Worm (Caenorhabditis elegans): ENCODE measurements around the gene vamp-7.

The vamp-7 gene

DNA sequence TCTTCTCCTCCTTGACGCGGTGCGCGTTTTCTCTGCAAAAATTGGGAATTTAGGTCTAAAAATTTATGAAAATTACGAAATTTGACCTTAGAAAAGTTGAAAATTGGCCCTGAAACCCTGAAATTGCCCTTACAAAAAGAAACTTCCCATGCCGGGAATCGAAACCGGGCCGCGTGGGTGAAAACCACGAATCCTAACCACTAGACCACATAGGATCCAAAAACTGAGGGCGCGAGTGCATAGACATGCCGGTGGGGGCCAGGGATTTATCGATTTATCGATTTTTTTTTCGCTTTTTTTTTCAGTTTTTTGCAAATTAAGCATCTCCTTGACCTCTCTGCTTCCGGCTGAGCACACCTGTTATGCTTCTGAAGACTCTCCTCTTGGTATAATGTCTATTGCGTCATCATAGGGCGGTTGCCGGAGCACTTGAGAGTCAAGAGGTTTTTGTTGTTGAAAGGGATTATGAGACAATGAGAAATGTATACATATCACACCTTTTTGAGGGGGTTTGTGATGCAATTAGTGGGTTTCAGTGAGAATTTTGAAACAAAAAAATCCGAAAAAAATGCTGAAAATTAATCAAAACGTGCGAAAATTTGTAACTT lies 31.9 kb downstream of the vamp-7 start (continued):
- no peak for TF ChIP-seq blmp-1 (tag; optimal IDR thresholded peaks at IDR 0.05; ENCODE audit: insufficient read depth)
- TF ChIP-seq aly-2 (tag; optimal IDR thresholded peaks at IDR 0.05) = no peak
- TF ChIP-seq nhr-237 (tag; optimal IDR thresholded peaks at IDR 0.05) = no peak
- TF ChIP-seq peb-1 (tag; optimal IDR thresholded peaks at IDR 0.05) = no peak

- TF ChIP-seq unc-55 (GFP tag; optimal IDR thresholded peaks at IDR 0.05) = peak; percentile 86
- TF ChIP-seq fos-1 (tag; optimal IDR thresholded peaks at IDR 0.05) = peak; percentile 33
- TF ChIP-seq gmeb-1 (tag; optimal IDR thresholded peaks at IDR 0.05) = peak; percentile 93
- no peak for TF ChIP-seq ceh-82 (tag; optimal IDR thresholded peaks at IDR 0.05)
- peak; percentile 85 for TF ChIP-seq lin-13 (GFP tag; optimal IDR thresholded peaks at IDR 0.05)
- TF ChIP-seq ztf-11 (tag; optimal IDR thresholded peaks at IDR 0.05) = no peak
- peak; percentile 31 for TF ChIP-seq nhr-77 (tag; optimal IDR thresholded peaks at IDR 0.05)
- TF ChIP-seq aly-2 (tag; optimal IDR thresholded peaks at IDR 0.05) = no peak
- TF ChIP-seq alr-1 (tag; optimal IDR thresholded peaks at IDR 0.05) = no peak
- TF ChIP-seq skn-1 (tag; optimal IDR thresholded peaks at IDR 0.05) = no peak
- TF ChIP-seq zag-1 (tag; optimal IDR thresholded peaks at IDR 0.05) = no peak
- TF ChIP-seq nhr-21 (tag; optimal IDR thresholded peaks at IDR 0.05) = peak; percentile 44
- TF ChIP-seq ceh-16 (tag; optimal IDR thresholded peaks at IDR 0.05) = no peak
- peak; percentile 62 for TF ChIP-seq nhr-129 (tag; optimal IDR thresholded peaks at IDR 0.05)
- peak; percentile 92 for TF ChIP-seq C34F6.9 (tag; optimal IDR thresholded peaks at IDR 0.05)
- no peak for TF ChIP-seq elt-1 (tag; optimal IDR thresholded peaks at IDR 0.05)
- TF ChIP-seq nhr-10 (tag; optimal IDR thresholded peaks at IDR 0.05) = no peak
- peak; percentile 70 for TF ChIP-seq sma-9 (GFP tag; optimal IDR thresholded peaks at IDR 0.05)
- TF ChIP-seq sma-9 (tag; optimal IDR thresholded peaks at IDR 0.05) = no peak
- TF ChIP-seq ZK546.5 (tag; optimal IDR thresholded peaks at IDR 0.05) = peak; percentile 0
- TF ChIP-seq mbf-1 (tag; optimal IDR thresholded peaks at IDR 0.05) = no peak
- TF ChIP-seq F13H6.1 (tag; optimal IDR thresholded peaks at IDR 0.05) = peak; percentile 67
- TF ChIP-seq mab-5 (tag; optimal IDR thresholded peaks at IDR 0.05) = peak; percentile 75
- TF ChIP-seq unc-62 (GFP tag; optimal IDR thresholded peaks at IDR 0.05) = no peak
- peak; percentile 38 for TF ChIP-seq sem-4 (tag; optimal IDR thresholded peaks at IDR 0.05)
- TF ChIP-seq dmd-4 (tag; optimal IDR thresholded peaks at IDR 0.05) = no peak
- no peak for TF ChIP-seq ztf-4 (tag; optimal IDR thresholded peaks at IDR 0.05)
- TF ChIP-seq nhr-237 (tag; optimal IDR thresholded peaks at IDR 0.05) = no peak
- peak in 1 of 2 experiments; percentile 9 for TF ChIP-seq mdl-1 (tag; optimal IDR thresholded peaks at IDR 0.05)
- peak; percentile 88 to 90 for TF ChIP-seq lsy-2 (tag; optimal IDR thresholded peaks at IDR 0.05)
- no peak for TF ChIP-seq unc-39 (tag; optimal IDR thresholded peaks at IDR 0.05)
- no peak for TF ChIP-seq blmp-1 (tag; optimal IDR thresholded peaks at IDR 0.05; ENCODE audit: insufficient read depth)
- no peak for TF ChIP-seq nhr-12 (tag; optimal IDR thresholded peaks at IDR 0.05)
- peak; percentile 0 for TF ChIP-seq snpc-4 (tag; optimal IDR thresholded peaks at IDR 0.05)
- TF ChIP-seq ztf-1 (GFP tag; conservative IDR thresholded peaks at IDR 0.05) = no peak
- peak; percentile 49 for TF ChIP-seq sma-3 (GFP tag; optimal IDR thresholded peaks at IDR 0.05)
- TF ChIP-seq ama-1 (optimal IDR thresholded peaks at IDR 0.05) = no peak
- no peak for TF ChIP-seq lin-39 (tag; optimal IDR thresholded peaks at IDR 0.05)
- peak; percentile 27 for TF ChIP-seq R02D3.7 (tag; optimal IDR thresholded peaks at IDR 0.05)
- TF ChIP-seq elt-3 (tag; optimal IDR thresholded peaks at IDR 0.05) = no peak
- TF ChIP-seq nhr-23 (tag; optimal IDR thresholded peaks at IDR 0.05) = no peak
- TF ChIP-seq peb-1 (tag; optimal IDR thresholded peaks at IDR 0.05) = no peak
- no peak for TF ChIP-seq nhr-11 (tag; optimal IDR thresholded peaks at IDR 0.05)
- TF ChIP-seq crh-2 (tag; optimal IDR thresholded peaks at IDR 0.05) = peak; percentile 51
- peak; percentile 12 for TF ChIP-seq nhr-6 (tag; optimal IDR thresholded peaks at IDR 0.05)
- TF ChIP-seq lin-11 (tag; optimal IDR thresholded peaks at IDR 0.05) = peak; percentile 68
- TF ChIP-seq egl-27 (tag; optimal IDR thresholded peaks at IDR 0.05) = peak; percentile 44
- TF ChIP-seq Y55F3AM.14 (GFP tag; optimal IDR thresholded peaks at IDR 0.05) = no peak
- TF ChIP-seq nhr-25 (tag; optimal IDR thresholded peaks at IDR 0.05) = peak; percentile 73
Measured at ce11 chrIV:2640950-2641349, 33.1 kb downstream of the vamp-7 start, which contains the start of the genes mdf-2 and nduv-3. TSS of gene mdf-2 (minus strand) at chrIV:2641125. TSS of gene nduv-3 (plus strand) at chrIV:2641310.
